Worm (Caenorhabditis elegans) whole organism, young adult: ENCODE results near the gene ZK856.18.
A peak's percentile ranks its signal among the peaks of the same experiment; 100 is the strongest.

ENCODE experiments used
- B0019.2 ChIP-seq: fragments of 200-800 bp; sonication (Bioruptor generic); conservative IDR thresholded peaks from 2 replicates; pipeline ENCODE4 v1.3.6; 2022; ENCODE audit warnings: missing genetic modification reagents, missing genetic modification characterization, missing compliant biosample characterization
- C06A6.2 ChIP-seq: fragments of 200-800 bp; sonication (Bioruptor generic); conservative IDR thresholded peaks from 2 replicates; pipeline ENCODE4 v1.3.6; 2022; ENCODE audit warnings: missing genetic modification characterization, missing compliant biosample characterization
- D2030.7 ChIP-seq: fragments of 200-800 bp; sonication (Bioruptor generic); IDR thresholded peaks from 2 replicates; pipeline ENCODE4 v1.3.6; 2022; ENCODE audit warnings: missing genetic modification reagents, missing genetic modification characterization, missing compliant biosample characterization
- F22D6.2 ChIP-seq: sonication (generic microtip); optimal IDR thresholded peaks from 2 replicates; lab custom pipeline; 2016; ENCODE audit warnings: mild to moderate bottlenecking, missing genetic modification characterization, missing compliant biosample characterization
- Y53F4B.3 ChIP-seq: fragments of 200-800 bp; sonication (Bioruptor generic); IDR thresholded peaks from 2 replicates; pipeline ENCODE4 v1.3.6; 2022; ENCODE audit warnings: missing genetic modification reagents, missing genetic modification characterization, missing compliant biosample characterization
- Y56A3A.18 ChIP-seq: fragments of 200-800 bp; sonication (Bioruptor generic); IDR thresholded peaks from 2 replicates; pipeline ENCODE4 v1.3.6; 2022; ENCODE audit warnings: missing genetic modification reagents, missing genetic modification characterization, missing compliant biosample characterization
- Y67H2A.10 ChIP-seq: fragments of 200-800 bp; sonication (Bioruptor generic); conservative IDR thresholded peaks from 2 replicates; pipeline ENCODE4 v1.3.6; 2022; ENCODE audit warnings: missing genetic modification reagents, missing genetic modification characterization, missing compliant biosample characterization
- Y79H2A.3 ChIP-seq: fragments of 200-800 bp; sonication (Bioruptor generic); conservative IDR thresholded peaks from 2 replicates; pipeline ENCODE4 v1.3.6; 2022; ENCODE audit warnings: missing genetic modification reagents, missing genetic modification characterization, missing compliant biosample characterization
- Y95B8A.8 ChIP-seq: fragments of 200-800 bp; sonication (Bioruptor generic); IDR thresholded peaks from 2 replicates; pipeline ENCODE4 v1.3.6; 2022; ENCODE audit warnings: missing genetic modification reagents, missing genetic modification characterization, missing compliant biosample characterization
- ZK185.1 ChIP-seq: sonication (generic microtip); optimal IDR thresholded peaks from 2 replicates; lab custom pipeline; 2016; ENCODE audit warnings: mild to moderate bottlenecking, missing genetic modification characterization, missing compliant biosample characterization; ENCODE audit not compliant: poor library complexity, severe bottlenecking
- akir-1 ChIP-seq: fragments of 200-800 bp; sonication (Bioruptor generic); optimal IDR thresholded peaks from 2 replicates; lab custom pipeline; 2018; ENCODE audit warnings: mild to moderate bottlenecking, missing genetic modification characterization, moderate library complexity, missing compliant biosample characterization
- ama-1 ChIP-seq, 3 experiments: fragments of 150-350 bp in 1 of 3; sonication (generic microtip) in 2 of 3; optimal IDR thresholded peaks; 2 replicates each; lab custom pipeline; 2014 to 2018; ENCODE audit warnings: missing biosample characterization in 2 of 3, missing genetic modification characterization in 2 of 3, missing genetic modification reagents in 2 of 3
- aptf-3 ChIP-seq: fragments of 200-800 bp; sonication (Bioruptor generic); IDR thresholded peaks from 2 replicates; pipeline ENCODE4 v1.3.6; 2022; ENCODE audit warnings: missing genetic modification characterization, missing compliant biosample characterization
- attf-6 ChIP-seq: fragments of 200-800 bp; sonication (Bioruptor generic); IDR thresholded peaks from 2 replicates; pipeline ENCODE4 v1.3.6; 2022; ENCODE audit warnings: missing genetic modification reagents, missing genetic modification characterization, missing compliant biosample characterization
- ccch-3 ChIP-seq: fragments of 200-800 bp; sonication (Bioruptor generic); optimal IDR thresholded peaks from 2 replicates; lab custom pipeline; 2018; ENCODE audit warnings: mild to moderate bottlenecking, missing genetic modification characterization, missing compliant biosample characterization
- cebp-2 ChIP-seq: fragments of 200-800 bp; sonication (Bioruptor generic); IDR thresholded peaks from 2 replicates; pipeline ENCODE4 v1.3.6; 2022; ENCODE audit warnings: missing genetic modification characterization, missing compliant biosample characterization
- ceh-100 ChIP-seq: fragments of 200-800 bp; sonication (Bioruptor generic); IDR thresholded peaks from 2 replicates; pipeline ENCODE4 v1.3.6; 2022; ENCODE audit warnings: missing genetic modification reagents, missing genetic modification characterization, missing compliant biosample characterization
- ceh-40 ChIP-seq: fragments of 200-800 bp; sonication (Bioruptor generic); IDR thresholded peaks from 2 replicates; pipeline ENCODE4 v1.3.6; 2022; ENCODE audit warnings: missing genetic modification characterization, missing compliant biosample characterization
- die-1 ChIP-seq: sonication (generic microtip); optimal IDR thresholded peaks from 2 replicates; lab custom pipeline; 2016; ENCODE audit warnings: missing genotype, mild to moderate bottlenecking, missing genetic modification characterization, missing compliant biosample characterization
- hlh-26 ChIP-seq: fragments of 200-800 bp; sonication (Bioruptor generic); conservative IDR thresholded peaks from 2 replicates; pipeline ENCODE4 v1.3.6; 2022; ENCODE audit warnings: missing genetic modification reagents, missing genetic modification characterization, missing compliant biosample characterization
- hrde-1 ChIP-seq: sonication (generic microtip); optimal IDR thresholded peaks from 2 replicates; lab custom pipeline; 2016; ENCODE audit warnings: missing genetic modification characterization, mild to moderate bottlenecking, missing compliant biosample characterization, moderate library complexity, missing genotype, missing genetic modification reagents, borderline replicate concordance
- lag-1 ChIP-seq: fragments of 200-800 bp; sonication (Bioruptor generic); IDR thresholded peaks from 2 replicates; pipeline ENCODE4 v1.3.6; 2022; ENCODE audit warnings: missing genetic modification reagents, missing genetic modification characterization, missing compliant biosample characterization
- let-526 ChIP-seq: fragments of 200-800 bp; sonication (Bioruptor generic); IDR thresholded peaks from 2 replicates; pipeline ENCODE4 v1.3.6; 2022; ENCODE audit warnings: missing genetic modification reagents, missing genetic modification characterization, missing compliant biosample characterization
- let-607 ChIP-seq, 2 experiments: fragments of 200-800 bp in 1 of 2; sonication (Bioruptor generic) in 1 of 2; sonication (generic microtip) in 1 of 2; optimal IDR thresholded peaks; 2 replicates each; lab custom pipeline; 2016 to 2018; ENCODE audit warnings: mild to moderate bottlenecking in 2 of 2, missing compliant biosample characterization in 2 of 2, missing genetic modification characterization in 2 of 2, moderate library complexity in 2 of 2, missing genotype in 1 of 2
- lin-35 ChIP-seq, 3 experiments: fragments of 150-350 bp in 2 of 3; sonication (generic microtip) in 1 of 3; optimal IDR thresholded peaks; 2 replicates each; lab custom pipeline; 2014 to 2018; ENCODE audit warnings: missing biosample characterization in 3 of 3, missing genetic modification characterization in 3 of 3, missing genetic modification reagents in 3 of 3
- lin-40 ChIP-seq: sonication (generic microtip); optimal IDR thresholded peaks from 2 replicates; lab custom pipeline; 2016; ENCODE audit warnings: missing genetic modification characterization, mild to moderate bottlenecking, missing compliant biosample characterization, missing genotype, missing genetic modification reagents
- lir-1 ChIP-seq: fragments of 200-800 bp; sonication (Bioruptor generic); conservative IDR thresholded peaks from 2 replicates; pipeline ENCODE4 v1.3.6; 2022; ENCODE audit warnings: missing genetic modification reagents, missing genetic modification characterization, missing compliant biosample characterization
- madf-10 ChIP-seq: sonication (generic microtip); optimal IDR thresholded peaks from 2 replicates; lab custom pipeline; 2016; ENCODE audit warnings: mild to moderate bottlenecking, missing genetic modification characterization, missing compliant biosample characterization
- madf-8 ChIP-seq: fragments of 200-800 bp; sonication (Bioruptor generic); conservative IDR thresholded peaks from 2 replicates; pipeline ENCODE4 v1.3.6; 2022; ENCODE audit warnings: missing genetic modification reagents, missing genetic modification characterization, missing compliant biosample characterization
- mxl-1 ChIP-seq: sonication (generic microtip); optimal IDR thresholded peaks from 2 replicates; lab custom pipeline; 2016; ENCODE audit warnings: missing genetic modification characterization, missing compliant biosample characterization
- nfyb-1 ChIP-seq: fragments of 200-800 bp; sonication (Bioruptor generic); IDR thresholded peaks from 2 replicates; pipeline ENCODE4 v1.3.6; 2022; ENCODE audit warnings: missing genetic modification reagents, missing genetic modification characterization, missing compliant biosample characterization
- nhr-179 ChIP-seq: sonication (generic microtip); optimal IDR thresholded peaks from 2 replicates; lab custom pipeline; 2016; ENCODE audit warnings: mild to moderate bottlenecking, missing genetic modification characterization, missing compliant biosample characterization
- nhr-27 ChIP-seq: fragments of 200-800 bp; sonication (Bioruptor generic); optimal IDR thresholded peaks from 2 replicates; lab custom pipeline; 2018; ENCODE audit warnings: mild to moderate bottlenecking, missing genetic modification characterization, moderate library complexity, missing compliant biosample characterization
- nhr-80 ChIP-seq: sonication (generic microtip); optimal IDR thresholded peaks from 2 replicates; lab custom pipeline; 2016; ENCODE audit warnings: missing genetic modification characterization, missing compliant biosample characterization
- nhr-90 ChIP-seq: sonication (generic microtip); optimal IDR thresholded peaks from 2 replicates; lab custom pipeline; 2016; ENCODE audit warnings: missing genotype, mild to moderate bottlenecking, missing genetic modification characterization, missing compliant biosample characterization
- rpc-1 ChIP-seq, 2 experiments: fragments of 150-350 bp in 1 of 2; sonication (generic microtip) in 1 of 2; optimal IDR thresholded peaks; 2 replicates each; lab custom pipeline; 2014 to 2018; ENCODE audit warnings: missing biosample characterization in 1 of 2, missing genetic modification characterization in 1 of 2, missing genetic modification reagents in 1 of 2, missing genotype in 1 of 2
- sdz-38 ChIP-seq: sonication (generic microtip); optimal IDR thresholded peaks from 2 replicates; lab custom pipeline; 2016; ENCODE audit warnings: missing genotype, missing genetic modification characterization, missing compliant biosample characterization
- snpc-1.3 ChIP-seq: sonication (generic microtip); optimal IDR thresholded peaks from 2 replicates; lab custom pipeline; 2017; ENCODE audit warnings: missing genetic modification characterization, mild to moderate bottlenecking, missing compliant biosample characterization, antibody characterized with exemption, moderate library complexity, missing genotype, missing genetic modification reagents; ENCODE audit not compliant: insufficient read depth
- sptf-2 ChIP-seq: fragments of 200-800 bp; sonication (Bioruptor generic); optimal IDR thresholded peaks from 2 replicates; lab custom pipeline; 2018; ENCODE audit warnings: mild to moderate bottlenecking, missing genetic modification characterization, missing compliant biosample characterization
- tlf-1 ChIP-seq: fragments of 200-800 bp; sonication (Bioruptor generic); optimal IDR thresholded peaks from 2 replicates; lab custom pipeline; 2018; ENCODE audit warnings: mild to moderate bottlenecking, missing genetic modification characterization, missing compliant biosample characterization
- unc-130 ChIP-seq: sonication (generic microtip); optimal IDR thresholded peaks from 2 replicates; lab custom pipeline; 2016; ENCODE audit warnings: missing genetic modification reagents, missing genetic modification characterization, missing compliant biosample characterization
- unc-62 ChIP-seq: fragments of 150-350 bp; optimal IDR thresholded peaks from 2 replicates; lab custom pipeline; 2014; ENCODE audit warnings: missing biosample characterization, missing genetic modification reagents, missing genetic modification characterization
- xnd-1 ChIP-seq: sonication (generic microtip); optimal IDR thresholded peaks from 2 replicates; lab custom pipeline; 2016; ENCODE audit warnings: missing genotype, missing genetic modification reagents, missing genetic modification characterization, missing compliant biosample characterization
- zfh-2 ChIP-seq: fragments of 200-800 bp; sonication (Bioruptor generic); conservative IDR thresholded peaks from 2 replicates; pipeline ENCODE4 v1.3.6; 2022; ENCODE audit warnings: missing genetic modification reagents, missing genetic modification characterization, missing compliant biosample characterization
- zim-3 ChIP-seq: sonication (generic microtip); optimal IDR thresholded peaks from 2 replicates; lab custom pipeline; 2017; ENCODE audit warnings: mild to moderate bottlenecking, missing genetic modification characterization, moderate library complexity, missing compliant biosample characterization
- ztf-26 ChIP-seq: sonication (generic microtip); optimal IDR thresholded peaks from 2 replicates; lab custom pipeline; 2017; ENCODE audit warnings: missing genetic modification characterization, missing compliant biosample characterization
- ztf-28 ChIP-seq: fragments of 200-800 bp; sonication (Bioruptor generic); IDR thresholded peaks from 2 replicates; pipeline ENCODE4 v1.3.6; 2022; ENCODE audit warnings: missing genetic modification reagents, missing genetic modification characterization, missing compliant biosample characterization
- ztf-6 ChIP-seq: fragments of 200-800 bp; sonication (Bioruptor generic); IDR thresholded peaks from 2 replicates; pipeline ENCODE4 v1.3.6; 2022; ENCODE audit warnings: missing genetic modification reagents, missing genetic modification characterization, missing compliant biosample characterization

Gene ZK856.18

ce11 chrV:10204863-10205338 lies 19.1 kb upstream of the ZK856.18 start, which contains the start of the genes ZK856.19 and ZK856.11 (continued):
- TF ChIP-seq ceh-100 (GFP tag; lab: Robert Waterston, UW) (no peak), let-526 (GFP tag; lab: Robert Waterston, UW) (no peak), Y79H2A.3 (GFP tag; lab: Robert Waterston, UW) (no peak), lir-1 (GFP tag; lab: Robert Waterston, UW) (no peak), ccch-3 (GFP tag; lab: Kevin White, UChicago) (no peak), xnd-1 (no peak), C06A6.2 (GFP tag; lab: Robert Waterston, UW) (no peak), lin-35 (GFP tag; optimal IDR thresholded peaks at IDR 0.05; lab: Kevin White, UChicago) (peak in 1 of 3 experiments; percentile 55), ztf-28 (GFP tag; lab: Robert Waterston, UW) (no peak), ceh-40 (GFP tag; lab: Robert Waterston, UW) (no peak), mxl-1 (tag; lab: Kevin White, UChicago) (no peak), sptf-2 (GFP tag; lab: Kevin White, UChicago) (no peak), Y56A3A.18 (GFP tag; lab: Robert Waterston, UW) (no peak), ztf-26 (tag; lab: Kevin White, UChicago) (no peak), sdz-38 (tag; lab: Kevin White, UChicago) (no peak), cebp-2 (GFP tag; lab: Robert Waterston, UW) (no peak), B0019.2 (GFP tag; lab: Robert Waterston, UW) (no peak), D2030.7 (GFP tag; lab: Robert Waterston, UW) (peak; percentile 17; the same call in 1 of the 2 replicates), zim-3 (tag; lab: Kevin White, UChicago) (no peak), madf-10 (tag; lab: Kevin White, UChicago) (peak; percentile 29), nhr-179 (tag; lab: Kevin White, UChicago) (no peak), Y67H2A.10 (no peak), F22D6.2 (tag; lab: Kevin White, UChicago) (no peak), ZK185.1 (tag; lab: Kevin White, UChicago) (no peak), die-1 (tag; lab: Kevin White, UChicago) (no peak), attf-6 (GFP tag; lab: Robert Waterston, UW) (no peak), nfyb-1 (no peak), rpc-1 (optimal IDR thresholded peaks at IDR 0.05; lab: Kevin White, UChicago) (no peak), rpc-1 (tag; optimal IDR thresholded peaks at IDR 0.05; lab: Kevin White, UChicago) (no peak), ama-1 (optimal IDR thresholded peaks at IDR 0.05; lab: Kevin White, UChicago) (no peak), ama-1 (GFP tag; optimal IDR thresholded peaks at IDR 0.05; lab: Kevin White, UChicago) (no peak), zfh-2 (GFP tag; lab: Robert Waterston, UW) (no peak), hlh-26 (GFP tag; lab: Robert Waterston, UW) (no peak), lag-1 (GFP tag; lab: Robert Waterston, UW) (no peak), madf-8 (GFP tag; lab: Robert Waterston, UW) (no peak), nhr-90 (tag; lab: Kevin White, UChicago) (no peak), nhr-80 (tag; lab: Kevin White, UChicago) (peak; percentile 11), unc-62 (no peak), akir-1 (GFP tag; lab: Kevin White, UChicago) (no peak), Y95B8A.8 (GFP tag; lab: Robert Waterston, UW) (no peak), nhr-27 (tag; lab: Kevin White, UChicago) (no peak), ztf-6 (GFP tag; lab: Robert Waterston, UW) (no peak), let-607 (tag; optimal IDR thresholded peaks at IDR 0.05; lab: Kevin White, UChicago) (no peak), lin-40 (tag; lab: Kevin White, UChicago) (peak; percentile 61), tlf-1 (GFP tag; lab: Kevin White, UChicago) (no peak), Y53F4B.3 (GFP tag; lab: Robert Waterston, UW) (no peak), unc-130 (GFP tag; lab: Kevin White, UChicago) (peak; percentile 5), aptf-3 (no peak), hrde-1 (tag; lab: Kevin White, UChicago) (peak; percentile 0), snpc-1.3 (tag; lab: Kevin White, UChicago) (no peak)
